Worm (Caenorhabditis elegans) whole organism, mixed stage, embryonic: ENCODE measurements around the gene F09C12.2.

Source experiments
- ceh-43 ChIP-seq: fragments of 200-800 bp; sonication (Bioruptor generic); optimal IDR thresholded peaks from 2 replicates; lab custom pipeline; 2018; ENCODE audit warnings: mild to moderate bottlenecking, missing genetic modification characterization, moderate library complexity, missing compliant biosample characterization
- nhr-76 ChIP-seq: sonication (generic microtip); optimal IDR thresholded peaks from 2 replicates; lab custom pipeline; 2017; ENCODE audit warnings: missing biosample characterization, missing genetic modification characterization

DNA sequence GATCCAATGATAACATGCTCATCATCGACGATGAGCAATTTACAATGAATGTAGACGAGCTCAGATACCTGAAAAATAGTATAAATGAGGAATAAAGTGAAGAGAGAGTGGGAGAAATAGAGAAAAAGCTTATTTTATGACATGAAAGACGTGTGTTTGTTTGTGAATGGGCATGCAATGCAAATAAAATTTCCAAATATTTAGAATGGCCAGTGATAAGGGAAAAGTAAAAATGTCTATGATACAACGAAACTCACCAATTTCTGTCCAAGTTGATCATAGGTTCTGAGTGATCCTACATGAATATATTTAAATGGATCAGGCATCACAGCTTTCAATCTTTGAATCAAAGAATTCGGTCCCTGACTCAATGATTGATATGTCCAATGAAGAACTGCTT is 23.7 kb upstream of the F09C12.2 start:
- TF ChIP-seq nhr-76 (tag; lab: Kevin White, UChicago) (no peak), ceh-43 (GFP tag; lab: Kevin White, UChicago) (no peak)
